Fruit fly (Drosophila melanogaster): ENCODE results near the gene CG31659.

CG31659 gene

dm6 chr2L:1316422-1316821 is 43.2 kb downstream of the CG31659 start (continued):
- no peak for TF ChIP-seq CG13296 (GFP tag; optimal IDR thresholded peaks at IDR 0.05)
- no peak for TF ChIP-seq Hr78 (GFP tag; optimal IDR thresholded peaks at IDR 0.05)
- no peak for TF ChIP-seq grn (GFP tag; optimal IDR thresholded peaks at IDR 0.05)
- no peak for TF ChIP-seq NC2α (GFP tag; optimal IDR thresholded peaks at IDR 0.05)
- TF ChIP-seq tgo (GFP tag; IDR thresholded peaks at IDR 0.05), result peak; percentile 18; the same call in 1 of the 3 replicates
- TF ChIP-seq nerfin-2 (GFP tag; IDR thresholded peaks at IDR 0.05; ENCODE audit: partially characterized antibody), result no peak
- TF ChIP-seq ap (GFP tag; IDR thresholded peaks at IDR 0.05), result 0 out of 2 replicates have a peak, but pooled peaks have one; percentile 32
- no peak for TF ChIP-seq CG15601 (tag; optimal IDR thresholded peaks at IDR 0.05)
- TF ChIP-seq CG1602 (GFP tag; optimal IDR thresholded peaks at IDR 0.05), result no peak
- TF ChIP-seq E2f2 (GFP tag; IDR thresholded peaks at IDR 0.05), result peak; percentile 17; the same call in 1 of the 2 replicates
- no peak for TF ChIP-seq danr (GFP tag; IDR thresholded peaks at IDR 0.05)
- TF ChIP-seq E2f1 (GFP tag; IDR thresholded peaks at IDR 0.05), result no peak
- no peak for TF ChIP-seq mirr (GFP tag; optimal IDR thresholded peaks at IDR 0.05)
- peak; percentile 42; the same call in 1 of the 2 replicates for TF ChIP-seq sisA (GFP tag; IDR thresholded peaks at IDR 0.05)
- peak; percentile 89 for TF ChIP-seq Med (GFP tag)
- no peak for TF ChIP-seq CG14667 (GFP tag; IDR thresholded peaks at IDR 0.05)
- TF ChIP-seq CG8924 (tag; optimal IDR thresholded peaks at IDR 0.05), result peak; percentile 19
- no peak for TF ChIP-seq Ravus (GFP tag; IDR thresholded peaks at IDR 0.05)
- no peak for TF ChIP-seq CG9797 (GFP tag; optimal IDR thresholded peaks at IDR 0.05)
- TF ChIP-seq CG13624 (GFP tag; optimal IDR thresholded peaks at IDR 0.05), result no peak
- TF ChIP-seq Sox102F (GFP tag; optimal IDR thresholded peaks at IDR 0.05), result peak; percentile 45
- no peak for TF ChIP-seq dmrt11E (tag; optimal IDR thresholded peaks at IDR 0.05)
- TF ChIP-seq CG34422 (GFP tag; IDR thresholded peaks at IDR 0.05), result peak; percentile 52; the same call in 1 of the 3 replicates
- TF ChIP-seq pan (optimal IDR thresholded peaks at IDR 0.05), result no peak
- peak in 1 of 2 experiments; percentile 64 for TF ChIP-seq pan (GFP tag; optimal IDR thresholded peaks at IDR 0.05 in 1 of 2, IDR thresholded peaks at IDR 0.05 in 1 of 2)
- no peak for TF ChIP-seq CG33213 (GFP tag; optimal IDR thresholded peaks at IDR 0.05)
- TF ChIP-seq CG4820 (GFP tag; optimal IDR thresholded peaks at IDR 0.05), result no peak
- TF ChIP-seq CG1024 (GFP tag; IDR thresholded peaks at IDR 0.05), result no peak
- TF ChIP-seq ssp (GFP tag; IDR thresholded peaks at IDR 0.05), result no peak
- no peak for TF ChIP-seq Dip3 (GFP tag; optimal IDR thresholded peaks at IDR 0.05)
- TF ChIP-seq NK7.1 (GFP tag; optimal IDR thresholded peaks at IDR 0.05), result no peak
- no peak for TF ChIP-seq knrl (GFP tag; IDR thresholded peaks at IDR 0.05; ENCODE audit: partially characterized antibody)
- TF ChIP-seq Scr (GFP tag; IDR thresholded peaks at IDR 0.05; ENCODE audit: partially characterized antibody), result no peak
- TF ChIP-seq CG7357 (GFP tag; IDR thresholded peaks at IDR 0.05), result 0 out of 3 replicates have a peak, but pooled peaks have one; percentile 36
- no peak for TF ChIP-seq CG13123 (GFP tag; optimal IDR thresholded peaks at IDR 0.05)
- TF ChIP-seq C15 (GFP tag; IDR thresholded peaks at IDR 0.05), result no peak
- no peak for TF ChIP-seq p53 (GFP tag; optimal IDR thresholded peaks at IDR 0.05)
- no peak for TF ChIP-seq so (GFP tag; IDR thresholded peaks at IDR 0.05)
- TF ChIP-seq esg (GFP tag; conservative IDR thresholded peaks at IDR 0.05), result no peak
- TF ChIP-seq gcm2 (GFP tag; optimal IDR thresholded peaks at IDR 0.05), result no peak
- TF ChIP-seq z (GFP tag; IDR thresholded peaks at IDR 0.05), result no peak
- peak; percentile 15 for TF ChIP-seq Hsf (GFP tag; optimal IDR thresholded peaks at IDR 0.05)
- TF ChIP-seq CG1529 (GFP tag; optimal IDR thresholded peaks at IDR 0.05), result no peak
- TF ChIP-seq gfzf (GFP tag; optimal IDR thresholded peaks at IDR 0.05), result no peak
- no peak for TF ChIP-seq slp2 (GFP tag; optimal IDR thresholded peaks at IDR 0.05)
- no peak for TF ChIP-seq CG16779 (GFP tag; IDR thresholded peaks at IDR 0.05)
- no peak for TF ChIP-seq CG3838 (GFP tag; optimal IDR thresholded peaks at IDR 0.05)
- no peak for TF ChIP-seq CG10147 (GFP tag; optimal IDR thresholded peaks at IDR 0.05)
- TF ChIP-seq CG16863 (GFP tag; optimal IDR thresholded peaks at IDR 0.05), result peak; percentile 30
- no peak for TF ChIP-seq CG30020 (tag; optimal IDR thresholded peaks at IDR 0.05)
- no peak for TF ChIP-seq gcm (GFP tag; optimal IDR thresholded peaks at IDR 0.05)
- no peak for TF ChIP-seq Elba2 (GFP tag; optimal IDR thresholded peaks at IDR 0.05)
- TF ChIP-seq ash1 (GFP tag; optimal IDR thresholded peaks at IDR 0.05), result no peak

Data from whole organism, embryonic.